Worm (Caenorhabditis elegans): ENCODE measurements around the gene ctsa-4.1.

ctsa-4.1 gene

DNA sequence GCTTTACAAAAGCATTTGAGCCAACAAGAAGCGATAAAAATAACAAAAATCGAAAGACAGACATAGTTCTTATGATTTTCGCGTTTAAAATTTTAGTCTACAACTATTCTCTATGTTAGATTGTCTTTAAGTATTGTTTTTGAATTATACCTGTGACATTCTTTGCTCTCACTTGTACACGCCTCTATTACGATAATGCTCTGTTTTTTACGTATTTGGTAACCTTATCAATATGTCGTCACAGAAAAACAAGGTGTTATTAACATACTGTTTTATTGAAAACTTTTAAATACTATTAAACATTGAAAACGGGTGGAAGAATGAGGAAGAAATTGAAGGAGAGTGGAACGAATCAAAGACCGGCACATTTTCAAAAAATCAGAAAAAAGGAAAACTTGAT lies 40.5 kb downstream of the ctsa-4.1 start, which contains the start of gene spp-11:
Gene spp-11 (minus strand): TSS at position 101 of the 400 bp plus-strand sequence.
- no peak for TF ChIP-seq ceh-9 (tag; optimal IDR thresholded peaks at IDR 0.05)
- TF ChIP-seq mec-3 (tag; optimal IDR thresholded peaks at IDR 0.05; ENCODE audit: borderline replicate concordance), result no peak
- no peak for TF ChIP-seq C38D4.7 (GFP tag; optimal IDR thresholded peaks at IDR 0.05)
- no peak for TF ChIP-seq fax-1 (tag; optimal IDR thresholded peaks at IDR 0.05)

DNA sequence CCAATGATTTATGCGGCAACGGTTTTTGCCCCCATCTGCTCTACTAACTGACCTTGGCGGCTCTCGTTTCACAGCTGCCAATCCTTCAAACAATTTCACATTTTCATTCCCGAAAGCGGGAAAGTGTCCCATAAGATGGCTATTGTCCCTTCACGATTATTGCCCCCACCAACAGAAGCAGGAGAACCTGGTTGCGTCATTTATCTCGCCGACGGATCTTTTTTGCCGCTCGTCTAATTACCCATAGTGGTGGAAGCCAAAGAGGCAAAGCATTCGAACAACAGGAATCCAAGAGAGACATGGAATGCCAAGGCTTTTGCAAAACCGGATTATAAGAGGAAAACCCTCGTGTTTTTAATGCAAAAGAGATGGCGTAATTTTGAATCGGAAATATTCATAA lies 42.3 kb downstream of the ctsa-4.1 start:
- TF ChIP-seq syd-9 (tag; optimal IDR thresholded peaks at IDR 0.05), result no peak
- TF ChIP-seq ceh-31 (tag; optimal IDR thresholded peaks at IDR 0.05), result peak; percentile 60
- TF ChIP-seq ets-4 (tag; optimal IDR thresholded peaks at IDR 0.05), result no peak
- TF ChIP-seq rnt-1 (tag; optimal IDR thresholded peaks at IDR 0.05), result peak; percentile 35

DNA sequence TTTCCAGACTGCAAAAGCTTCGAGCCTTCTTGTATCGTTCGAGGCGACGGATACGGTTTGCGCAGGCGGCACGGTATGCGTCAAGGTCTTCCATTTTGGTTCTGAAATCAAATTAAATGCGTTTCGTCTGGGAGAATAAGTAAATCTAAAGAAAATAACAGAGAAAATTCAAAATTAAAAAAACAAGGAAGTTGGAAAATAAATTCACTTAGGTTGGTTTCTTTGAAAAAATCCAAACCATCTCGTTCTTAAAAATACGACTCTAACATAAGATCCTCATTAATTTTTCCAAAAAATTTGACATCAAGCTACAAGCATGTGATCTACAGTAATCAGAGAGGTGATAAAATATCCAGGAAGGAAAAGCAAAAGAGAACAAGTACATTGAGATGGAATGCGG lies 43.4 kb downstream of the ctsa-4.1 start, which contains the start of gene T25D10.4:
Gene T25D10.4 (minus strand): TSS at position 101 of the 400 bp plus-strand sequence.
- no peak for TF ChIP-seq mec-3 (tag; optimal IDR thresholded peaks at IDR 0.05; ENCODE audit: borderline replicate concordance)
- no peak for TF ChIP-seq C38D4.7 (GFP tag; optimal IDR thresholded peaks at IDR 0.05)
- TF ChIP-seq Y22D7AL.16 (tag; optimal IDR thresholded peaks at IDR 0.05), result no peak
- no peak for TF ChIP-seq sdc-2 (tag; optimal IDR thresholded peaks at IDR 0.05)

DNA sequence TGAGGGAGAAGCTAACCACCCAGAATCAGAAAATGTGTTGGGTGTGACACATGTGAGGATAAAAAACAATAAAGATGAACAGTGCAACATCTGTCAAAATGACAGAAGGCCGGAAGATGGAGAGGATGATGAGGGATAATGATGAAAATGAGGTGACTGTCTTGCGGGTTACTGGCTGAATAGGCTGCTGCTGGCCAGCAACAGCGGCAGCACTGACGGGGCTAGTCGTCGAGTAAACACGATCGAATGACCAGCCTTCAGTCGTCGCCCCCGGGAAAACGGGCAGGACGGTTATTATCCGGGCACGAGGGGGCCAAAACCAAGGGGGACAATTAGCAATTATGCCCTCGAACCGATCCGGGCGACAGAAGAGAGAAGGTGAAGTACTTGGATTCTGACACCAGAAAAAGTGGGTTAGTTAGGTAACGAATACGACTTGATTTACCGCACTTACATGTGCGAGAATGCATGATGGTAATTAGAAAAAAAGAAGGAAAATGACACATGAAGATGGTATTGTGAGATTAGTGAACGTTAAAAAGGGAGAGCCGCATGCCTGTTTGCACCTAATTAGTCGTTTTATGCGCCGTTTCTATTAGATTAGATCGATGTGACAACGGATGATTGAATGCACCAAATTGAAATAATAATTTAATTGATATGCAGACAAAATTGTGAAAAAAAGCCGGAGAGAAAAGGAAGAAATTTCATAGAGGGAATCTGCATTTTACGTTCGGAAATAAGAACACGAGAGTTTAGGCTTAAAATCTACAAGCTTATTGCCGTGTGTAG lies 45.1 kb downstream of the ctsa-4.1 start:
- TF ChIP-seq K02D7.2 (tag; optimal IDR thresholded peaks at IDR 0.05), result no peak
- TF ChIP-seq F13H6.1 (tag; optimal IDR thresholded peaks at IDR 0.05), result no peak
- TF ChIP-seq pros-1 (tag; optimal IDR thresholded peaks at IDR 0.05), result no peak
- TF ChIP-seq sox-2 (GFP tag; IDR thresholded peaks at IDR 0.05), result no peak
- peak; percentile 14 for TF ChIP-seq ref-2 (tag; optimal IDR thresholded peaks at IDR 0.05)
- TF ChIP-seq ceh-2 (tag; optimal IDR thresholded peaks at IDR 0.05), result peak; percentile 20
- TF ChIP-seq sdc-2 (tag; optimal IDR thresholded peaks at IDR 0.05), result peak; percentile 13
- peak; percentile 83 for TF ChIP-seq ceh-31 (tag; optimal IDR thresholded peaks at IDR 0.05)
- no peak for TF ChIP-seq ceh-19 (GFP tag; optimal IDR thresholded peaks at IDR 0.05)
- no peak for TF ChIP-seq ceh-9 (tag; optimal IDR thresholded peaks at IDR 0.05)
- TF ChIP-seq nhr-232 (tag; optimal IDR thresholded peaks at IDR 0.05), result no peak
- TF ChIP-seq dve-1 (tag; optimal IDR thresholded peaks at IDR 0.05), result no peak
- TF ChIP-seq ceh-18 (tag; optimal IDR thresholded peaks at IDR 0.05), result peak; percentile 9
- TF ChIP-seq C38D4.7 (GFP tag; optimal IDR thresholded peaks at IDR 0.05), result no peak
- no peak for TF ChIP-seq madf-2 (tag; optimal IDR thresholded peaks at IDR 0.05)
- no peak for TF ChIP-seq npax-4 (tag; optimal IDR thresholded peaks at IDR 0.05)
- no peak for TF ChIP-seq lin-11 (tag; optimal IDR thresholded peaks at IDR 0.05)
- no peak for TF ChIP-seq ceh-34 (tag; optimal IDR thresholded peaks at IDR 0.05)
- no peak for TF ChIP-seq ceh-22 (tag; optimal IDR thresholded peaks at IDR 0.05)
- no peak for TF ChIP-seq pqm-1 (tag; optimal IDR thresholded peaks at IDR 0.05)
- TF ChIP-seq ceh-14 (tag; optimal IDR thresholded peaks at IDR 0.05), result no peak
- peak; percentile 55 for TF ChIP-seq unc-42 (tag; optimal IDR thresholded peaks at IDR 0.05)
- peak; percentile 4 for TF ChIP-seq fkh-6 (tag; optimal IDR thresholded peaks at IDR 0.05)
- TF ChIP-seq nhr-11 (tag; optimal IDR thresholded peaks at IDR 0.05), result no peak
- TF ChIP-seq tbx-2 (tag; optimal IDR thresholded peaks at IDR 0.05), result peak; percentile 48
- TF ChIP-seq gmeb-2 (tag; optimal IDR thresholded peaks at IDR 0.05), result no peak

DNA sequence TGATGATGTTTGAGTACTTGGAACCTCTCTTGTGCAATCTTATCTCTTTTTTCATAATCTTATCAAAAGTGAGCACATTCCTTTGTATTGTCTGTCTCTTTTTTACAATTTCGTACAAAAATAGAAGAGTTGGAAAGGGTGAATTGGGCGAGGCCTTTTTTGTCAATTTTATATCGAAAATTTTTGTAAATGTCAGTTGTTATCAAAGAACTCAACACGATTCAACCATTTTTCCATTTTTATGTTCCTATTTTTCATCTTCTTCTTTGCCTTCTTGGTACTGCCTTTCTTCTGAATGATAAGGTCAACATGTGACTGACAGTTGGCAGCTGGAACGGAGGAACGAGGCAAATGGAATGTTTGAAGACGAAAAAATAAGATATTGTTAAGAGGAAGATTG lies 47.0 kb downstream of the ctsa-4.1 start:
- TF ChIP-seq rnt-1 (tag; optimal IDR thresholded peaks at IDR 0.05) (no peak), elt-2 (tag; optimal IDR thresholded peaks at IDR 0.05) (peak; percentile 76)
